Worm (Caenorhabditis elegans) whole organism, L3 larva: ENCODE data around the gene C34E10.9.

Experiments
- R02D3.7 ChIP-seq: fragments of 150-350 bp; optimal IDR thresholded peaks from 2 replicates; lab custom pipeline; 2014; ENCODE audit warnings: missing biosample characterization, missing genetic modification characterization
- aly-2 ChIP-seq: fragments of 150-350 bp; optimal IDR thresholded peaks from 2 replicates; lab custom pipeline; 2014; ENCODE audit warnings: missing biosample characterization, missing genetic modification characterization
- ama-1 ChIP-seq: fragments of 150-350 bp; optimal IDR thresholded peaks from 2 replicates; lab custom pipeline; 2018
- ceh-16 ChIP-seq: sonication (generic microtip); optimal IDR thresholded peaks from 2 replicates; lab custom pipeline; 2017; ENCODE audit warnings: missing biosample characterization, missing genetic modification characterization
- ceh-28 ChIP-seq: fragments of 150-350 bp; optimal IDR thresholded peaks from 2 replicates; lab custom pipeline; 2014; ENCODE audit warnings: missing biosample characterization, missing genetic modification reagents, missing genetic modification characterization
- ceh-82 ChIP-seq: fragments of 150-350 bp; optimal IDR thresholded peaks from 2 replicates; lab custom pipeline; 2014; ENCODE audit warnings: missing biosample characterization, missing genetic modification characterization
- ceh-9 ChIP-seq: sonication (generic microtip); optimal IDR thresholded peaks from 2 replicates; lab custom pipeline; 2018; ENCODE audit warnings: missing biosample characterization, missing genetic modification characterization
- daf-12 ChIP-seq: fragments of 150-350 bp; optimal IDR thresholded peaks from 2 replicates; lab custom pipeline; 2014; ENCODE audit warnings: missing biosample characterization, missing genetic modification reagents, missing genetic modification characterization
- egl-27 ChIP-seq: sonication (generic microtip); optimal IDR thresholded peaks from 4 replicates; lab custom pipeline; 2017; ENCODE audit warnings: missing biosample characterization, missing genetic modification reagents, missing genetic modification characterization
- egl-5 ChIP-seq: fragments of 150-350 bp; optimal IDR thresholded peaks from 2 replicates; lab custom pipeline; 2017; ENCODE audit warnings: missing biosample characterization, missing genetic modification reagents, missing genetic modification characterization, inconsistent platforms
- elt-1 ChIP-seq: fragments of 150-350 bp; optimal IDR thresholded peaks from 2 replicates; lab custom pipeline; 2014; ENCODE audit warnings: missing biosample characterization, missing genetic modification characterization
- elt-2 ChIP-seq: sonication (generic microtip); optimal IDR thresholded peaks from 2 replicates; lab custom pipeline; 2016; ENCODE audit warnings: missing genetic modification reagents, mild to moderate bottlenecking, missing genetic modification characterization, missing compliant biosample characterization
- elt-3 ChIP-seq, 3 experiments: fragments of 150-350 bp in 1 of 3; sonication (generic microtip) in 2 of 3; optimal IDR thresholded peaks; 2 replicates in 2 of 3; 4 replicates in 1 of 3; lab custom pipeline; 2014 to 2017; ENCODE audit warnings: missing biosample characterization in 3 of 3, missing genetic modification characterization in 3 of 3
- fkh-10 ChIP-seq: sonication (generic microtip); optimal IDR thresholded peaks from 2 replicates; lab custom pipeline; 2017; ENCODE audit warnings: missing biosample characterization, missing genetic modification reagents, missing genetic modification characterization
- fkh-2 ChIP-seq: fragments of 150-350 bp; optimal IDR thresholded peaks from 2 replicates; lab custom pipeline; 2014; ENCODE audit warnings: missing biosample characterization, missing genetic modification reagents, missing genetic modification characterization
- hmg-11 ChIP-seq: sonication (generic microtip); optimal IDR thresholded peaks from 2 replicates; lab custom pipeline; 2016; ENCODE audit warnings: missing genetic modification characterization, missing compliant biosample characterization
- jun-1 ChIP-seq: fragments of 150-350 bp; optimal IDR thresholded peaks from 2 replicates; lab custom pipeline; 2014; ENCODE audit warnings: missing biosample characterization, missing genetic modification reagents, missing genetic modification characterization
- lin-15B ChIP-seq: fragments of 150-350 bp; optimal IDR thresholded peaks from 2 replicates; lab custom pipeline; 2014; ENCODE audit warnings: missing biosample characterization, missing genetic modification characterization
- lin-39 ChIP-seq: fragments of 150-350 bp; optimal IDR thresholded peaks from 2 replicates; lab custom pipeline; 2018; ENCODE audit warnings: missing biosample characterization, missing genetic modification reagents, missing genetic modification characterization
- lsy-12 ChIP-seq: sonication (generic microtip); optimal IDR thresholded peaks from 2 replicates; lab custom pipeline; 2016; ENCODE audit warnings: mild to moderate bottlenecking, missing genetic modification characterization, missing compliant biosample characterization
- mdl-1 ChIP-seq: fragments of 150-350 bp; optimal IDR thresholded peaks from 2 replicates; lab custom pipeline; 2014; ENCODE audit warnings: missing biosample characterization, missing genetic modification characterization
- mml-1 ChIP-seq: fragments of 150-350 bp; sonication (generic microtip); optimal IDR thresholded peaks from 3 replicates; lab custom pipeline; 2014; ENCODE audit warnings: missing biosample characterization, missing genetic modification characterization
- nfya-1 ChIP-seq: sonication (generic microtip); optimal IDR thresholded peaks from 2 replicates; lab custom pipeline; 2017; ENCODE audit warnings: missing genetic modification characterization, mild to moderate bottlenecking, missing compliant biosample characterization, antibody characterized with exemption, moderate library complexity; ENCODE audit not compliant: insufficient read depth
- nhr-11 ChIP-seq: fragments of 150-350 bp; optimal IDR thresholded peaks from 2 replicates; lab custom pipeline; 2014; ENCODE audit warnings: missing biosample characterization, missing genetic modification characterization
- nhr-12 ChIP-seq: fragments of 150-350 bp; optimal IDR thresholded peaks from 2 replicates; lab custom pipeline; 2014; ENCODE audit warnings: missing biosample characterization, missing genetic modification characterization
- nhr-23 ChIP-seq: fragments of 150-350 bp; optimal IDR thresholded peaks from 2 replicates; lab custom pipeline; 2014; ENCODE audit warnings: missing biosample characterization, missing genetic modification reagents, missing genetic modification characterization
- nhr-237 ChIP-seq: fragments of 150-350 bp; optimal IDR thresholded peaks from 2 replicates; lab custom pipeline; 2014; ENCODE audit warnings: missing biosample characterization, missing genetic modification characterization
- nhr-25 ChIP-seq: sonication (generic microtip); optimal IDR thresholded peaks from 2 replicates; lab custom pipeline; 2017; ENCODE audit warnings: missing biosample characterization, missing genetic modification characterization
- nhr-43 ChIP-seq: sonication (generic microtip); optimal IDR thresholded peaks from 2 replicates; lab custom pipeline; 2016; ENCODE audit warnings: mild to moderate bottlenecking, missing genetic modification characterization, missing compliant biosample characterization; ENCODE audit not compliant: poor library complexity, severe bottlenecking
- nhr-67 ChIP-seq: fragments of 150-350 bp; optimal IDR thresholded peaks from 2 replicates; lab custom pipeline; 2014; ENCODE audit warnings: missing biosample characterization, missing genetic modification characterization
- nhr-76 ChIP-seq: fragments of 150-350 bp; sonication (generic microtip); optimal IDR thresholded peaks from 5 replicates; lab custom pipeline; 2014; ENCODE audit warnings: missing biosample characterization, missing genetic modification characterization
- nhr-77 ChIP-seq: fragments of 150-350 bp; optimal IDR thresholded peaks from 2 replicates; lab custom pipeline; 2014; ENCODE audit warnings: missing biosample characterization, missing genetic modification characterization
- pha-4 ChIP-seq: fragments of 150-350 bp; optimal IDR thresholded peaks from 2 replicates; lab custom pipeline; 2014; ENCODE audit warnings: missing biosample characterization, missing genetic modification reagents, missing genetic modification characterization
- pqm-1 ChIP-seq: fragments of 150-350 bp; optimal IDR thresholded peaks from 2 replicates; lab custom pipeline; 2017; ENCODE audit warnings: missing biosample characterization, missing genetic modification characterization, inconsistent platforms
- sea-2 ChIP-seq: fragments of 150-350 bp; sonication (generic microtip); optimal IDR thresholded peaks from 4 replicates; lab custom pipeline; 2014; ENCODE audit warnings: missing biosample characterization, missing genetic modification reagents, missing genetic modification characterization
- skn-1 ChIP-seq: fragments of 150-350 bp; optimal IDR thresholded peaks from 2 replicates; lab custom pipeline; 2014; ENCODE audit warnings: missing biosample characterization, missing genetic modification characterization
- snpc-4 ChIP-seq: fragments of 150-350 bp; optimal IDR thresholded peaks from 2 replicates; lab custom pipeline; 2014; ENCODE audit warnings: missing biosample characterization, missing genetic modification characterization
- tbx-2 ChIP-seq: sonication (generic microtip); optimal IDR thresholded peaks from 2 replicates; lab custom pipeline; 2016; ENCODE audit warnings: mild to moderate bottlenecking, missing genetic modification characterization, missing compliant biosample characterization
- zag-1 ChIP-seq: fragments of 150-350 bp; optimal IDR thresholded peaks from 2 replicates; lab custom pipeline; 2014; ENCODE audit warnings: missing biosample characterization, missing genetic modification characterization
- ztf-11 ChIP-seq: fragments of 150-350 bp; optimal IDR thresholded peaks from 2 replicates; lab custom pipeline; 2014; ENCODE audit warnings: missing biosample characterization, missing genetic modification characterization
- ztf-4 ChIP-seq: fragments of 150-350 bp; optimal IDR thresholded peaks from 2 replicates; lab custom pipeline; 2014; ENCODE audit warnings: missing biosample characterization, missing genetic modification characterization

Gene C34E10.9

ce11 chrIII:5229511-5230250 lies 33.5 kb downstream of the C34E10.9 start:
- no peak for TF ChIP-seq nhr-12 (tag; lab: Kevin White, UChicago)
- TF ChIP-seq elt-2 (tag; lab: Kevin White, UChicago), result no peak
- no peak for TF ChIP-seq R02D3.7 (tag; lab: Kevin White, UChicago)
- TF ChIP-seq lin-39, result no peak
- no peak for TF ChIP-seq nhr-67 (tag; lab: Kevin White, UChicago)
- no peak for TF ChIP-seq egl-27 (tag; lab: Kevin White, UChicago)
- TF ChIP-seq nhr-77 (tag; lab: Kevin White, UChicago), result no peak
- TF ChIP-seq ceh-82 (tag; lab: Kevin White, UChicago), result no peak
- no peak for TF ChIP-seq jun-1 (tag; lab: Kevin White, UChicago)
- no peak for TF ChIP-seq skn-1
- TF ChIP-seq pqm-1 (tag; lab: Kevin White, UChicago), result no peak
- TF ChIP-seq ceh-9, result no peak

ce11 chrIII:5228839-5229238 lies 34.4 kb downstream of the C34E10.9 start:
- TF ChIP-seq ceh-82 (tag; lab: Kevin White, UChicago), result no peak
- no peak for TF ChIP-seq ztf-11 (tag; lab: Kevin White, UChicago)
- no peak for TF ChIP-seq pqm-1 (tag; lab: Kevin White, UChicago)
- no peak for TF ChIP-seq snpc-4 (tag; lab: Kevin White, UChicago)
- TF ChIP-seq nhr-43 (tag; lab: Kevin White, UChicago), result no peak
- no peak for TF ChIP-seq mdl-1 (tag; lab: Kevin White, UChicago)
- TF ChIP-seq nfya-1 (tag; lab: Kevin White, UChicago), result no peak
- no peak for TF ChIP-seq lsy-12 (tag; lab: Kevin White, UChicago)
- TF ChIP-seq skn-1, result no peak
- TF ChIP-seq pha-4, result no peak
- TF ChIP-seq nhr-23 (tag; lab: Kevin White, UChicago), result no peak
- TF ChIP-seq R02D3.7 (tag; lab: Kevin White, UChicago), result no peak

- TF ChIP-seq fkh-2 (tag; lab: Kevin White, UChicago) (no peak), ceh-82 (tag; lab: Kevin White, UChicago) (peak; percentile 9), egl-5 (peak; percentile 88), jun-1 (tag; lab: Kevin White, UChicago) (peak; percentile 2), ama-1 (lab: Kevin White, UChicago) (peak; percentile 42), nhr-23 (tag; lab: Kevin White, UChicago) (peak; percentile 92), nhr-76 (tag; lab: Kevin White, UChicago) (no peak), elt-1 (tag; lab: Kevin White, UChicago) (no peak), lin-15B (tag; lab: Kevin White, UChicago) (peak; percentile 95), skn-1 (peak; percentile 57), daf-12 (no peak), ceh-16 (tag; lab: Kevin White, UChicago) (no peak), hmg-11 (tag; lab: Kevin White, UChicago) (peak; percentile 91), mml-1 (tag; lab: Kevin White, UChicago) (no peak), elt-3 (tag; optimal IDR thresholded peaks at IDR 0.05; lab: Kevin White, UChicago) (no peak), ztf-4 (tag; lab: Kevin White, UChicago) (peak; percentile 25), tbx-2 (peak; percentile 29), zag-1 (tag; lab: Kevin White, UChicago) (no peak), nfya-1 (tag; lab: Kevin White, UChicago) (peak; percentile 93), nhr-12 (tag; lab: Kevin White, UChicago) (no peak), elt-2 (tag; lab: Kevin White, UChicago) (peak; percentile 62), lsy-12 (tag; lab: Kevin White, UChicago) (peak; percentile 77), nhr-67 (tag; lab: Kevin White, UChicago) (no peak), pha-4 (peak; percentile 97), nhr-25 (tag; lab: Kevin White, UChicago) (peak; percentile 78), sea-2 (no peak), nhr-237 (tag; lab: Kevin White, UChicago) (no peak), R02D3.7 (tag; lab: Kevin White, UChicago) (peak; percentile 50), snpc-4 (tag; lab: Kevin White, UChicago) (peak; percentile 40), nhr-11 (tag; lab: Kevin White, UChicago) (peak; percentile 30), ceh-28 (tag; lab: Kevin White, UChicago) (no peak), lin-39 (peak; percentile 94), nhr-43 (tag; lab: Kevin White, UChicago) (peak; percentile 80), fkh-10 (GFP tag; lab: Kevin White, UChicago) (peak; percentile 33), pqm-1 (tag; lab: Kevin White, UChicago) (peak; percentile 42), aly-2 (tag; lab: Kevin White, UChicago) (no peak)
These were observed 35.2 kb downstream of the C34E10.9 start, which contains the start of the genes C34E10.12, C34E10.10 and atp-2 for ce11 chrIII:5227831-5228467. Gene C34E10.12, minus strand, starts transcription at chrIII:5227881. Gene C34E10.10, minus strand, starts transcription at chrIII:5227884. Gene atp-2, plus strand, starts transcription at chrIII:5228417.
